Fruit fly (Drosophila melanogaster) Kc167 (cell line): ENCODE data around the gene IFT46.

ENCODE experiments used
- h ChIP-seq: fragments of >200 bp; optimal IDR thresholded peaks from 3 replicates; lab custom pipeline; 2018; ENCODE audit warnings: missing external identifiers
- psq ChIP-seq: fragments of >200 bp; optimal IDR thresholded peaks from 2 replicates; lab custom pipeline; 2017; ENCODE audit warnings: missing external identifiers
- ttk ChIP-seq: sonication (Bioruptor generic); optimal IDR thresholded peaks from 2 replicates; lab custom pipeline; 2017; ENCODE audit warnings: missing external identifiers

DNA sequence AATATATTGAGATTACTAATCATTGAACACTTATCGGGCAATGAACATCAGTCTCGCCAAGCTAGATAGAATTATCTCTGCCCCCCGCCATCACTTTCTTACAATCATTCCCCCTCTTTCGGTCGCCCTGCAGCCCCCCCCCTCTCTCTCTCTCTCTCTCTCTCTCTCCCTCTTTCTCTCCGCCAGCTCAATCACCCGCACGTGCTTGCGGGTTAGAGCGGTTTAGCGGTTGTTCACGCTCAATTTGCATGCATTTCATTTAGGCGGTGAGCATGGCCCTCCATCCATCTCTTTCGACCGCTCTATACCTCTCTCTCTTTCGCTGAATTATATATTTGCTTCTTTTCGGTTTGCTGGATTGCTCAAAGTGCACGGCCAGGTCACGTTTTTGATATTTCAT lies 13.2 kb upstream of the IFT46 start:
- no peak for TF ChIP-seq psq (lab: Kevin White, UChicago)
- no peak for TF ChIP-seq h (lab: Kevin White, UChicago)
- no peak for TF ChIP-seq ttk (lab: Kevin White, UChicago)
